Worm (Caenorhabditis elegans) whole organism, young adult: Measurements from ENCODE around the gene flp-27.

Experiments
- F49E8.2 ChIP-seq: sonication (generic microtip); optimal IDR thresholded peaks from 3 replicates; lab custom pipeline; 2017; ENCODE audit warnings: missing genetic modification characterization, mild to moderate bottlenecking, missing compliant biosample characterization, antibody characterized with exemption, moderate library complexity; ENCODE audit not compliant: insufficient read depth
- ama-1 ChIP-seq, 3 experiments: fragments of 150-350 bp in 1 of 3; sonication (generic microtip) in 2 of 3; optimal IDR thresholded peaks; 2 replicates each; lab custom pipeline; 2014 to 2018; ENCODE audit warnings: missing biosample characterization in 2 of 3, missing genetic modification characterization in 2 of 3, missing genetic modification reagents in 2 of 3
- attf-5 ChIP-seq: fragments of 200-800 bp; sonication (Bioruptor generic); optimal IDR thresholded peaks from 2 replicates; lab custom pipeline; 2018; ENCODE audit warnings: mild to moderate bottlenecking, missing genetic modification characterization, missing compliant biosample characterization
- efl-1 ChIP-seq: fragments of 150-350 bp; optimal IDR thresholded peaks from 2 replicates; lab custom pipeline; 2014; ENCODE audit warnings: missing biosample characterization, missing genetic modification reagents, missing genetic modification characterization
- lin-35 ChIP-seq, 3 experiments: fragments of 150-350 bp in 2 of 3; sonication (generic microtip) in 1 of 3; optimal IDR thresholded peaks; 2 replicates each; lab custom pipeline; 2014 to 2018; ENCODE audit warnings: missing biosample characterization in 3 of 3, missing genetic modification characterization in 3 of 3, missing genetic modification reagents in 3 of 3
- nhr-80 ChIP-seq: sonication (generic microtip); optimal IDR thresholded peaks from 2 replicates; lab custom pipeline; 2016; ENCODE audit warnings: missing genetic modification characterization, missing compliant biosample characterization
- sea-2 ChIP-seq: fragments of 200-800 bp; sonication (Bioruptor generic); IDR thresholded peaks from 2 replicates; pipeline ENCODE4 v1.3.6; 2022; ENCODE audit warnings: missing genetic modification characterization, missing compliant biosample characterization

DNA sequence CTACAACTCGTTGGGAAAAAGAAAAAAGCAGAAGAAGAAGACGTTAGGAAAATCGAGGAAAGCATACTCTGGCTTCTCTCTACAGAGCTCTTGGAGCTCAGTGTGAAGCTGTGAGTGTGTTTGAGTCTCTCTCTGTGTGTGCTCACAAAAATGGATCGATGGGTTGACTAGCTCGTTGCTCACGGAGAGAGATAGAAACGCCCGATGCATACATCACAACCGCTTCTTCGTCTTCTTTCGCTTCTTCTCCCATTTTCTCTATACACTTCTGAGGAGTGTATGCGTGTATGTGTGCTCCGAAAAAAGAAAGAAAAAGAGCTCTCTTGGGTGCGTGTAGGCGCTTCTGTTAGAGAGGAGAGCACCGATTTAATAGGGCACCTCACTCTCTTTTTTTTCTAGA lies 44.3 kb downstream of the flp-27 start:
- TF ChIP-seq attf-5 (no peak), lin-35 (GFP tag; optimal IDR thresholded peaks at IDR 0.05; lab: Kevin White, UChicago) (peak in 1 of 3 experiments; percentile 36), ama-1 (optimal IDR thresholded peaks at IDR 0.05; lab: Kevin White, UChicago) (no peak), ama-1 (GFP tag; optimal IDR thresholded peaks at IDR 0.05; lab: Kevin White, UChicago) (no peak), nhr-80 (tag; lab: Kevin White, UChicago) (no peak), F49E8.2 (no peak), sea-2 (GFP tag; lab: Robert Waterston, UW) (no peak), efl-1 (no peak)
